Fruit fly (Drosophila melanogaster) whole organism, embryonic: ENCODE measurements around the gene Trf4-1.

Source experiments
- Abd-B ChIP-seq: fragments of 200-800 bp; sonication (Bioruptor generic); optimal IDR thresholded peaks from 2 replicates; lab custom pipeline; 2018; ENCODE audit warnings: missing biosample characterization, mild to moderate bottlenecking, missing genetic modification characterization, moderate library complexity
- Aef1 ChIP-seq: fragments of 200-800 bp; sonication (Bioruptor generic); IDR thresholded peaks from 3 replicates; pipeline ENCODE4 v1.3.6; 2022; ENCODE audit warnings: missing biosample characterization, missing genetic modification characterization
- Atf3 ChIP-seq: fragments of 200-800 bp; sonication (Bioruptor generic); optimal IDR thresholded peaks from 3 replicates; lab custom pipeline; 2016; ENCODE audit warnings: missing biosample characterization, missing genetic modification characterization
- BEAF-32 ChIP-seq: fragments of 200-800 bp; sonication (Bioruptor generic); optimal IDR thresholded peaks from 3 replicates; lab custom pipeline; 2017; ENCODE audit warnings: missing biosample characterization, missing genetic modification characterization, mild to moderate bottlenecking, moderate library complexity, missing genetic modification reagents
- CG1024 ChIP-seq: fragments of 200-800 bp; sonication (Bioruptor generic); IDR thresholded peaks from 2 replicates; pipeline ENCODE4 v1.3.6; 2022; ENCODE audit warnings: missing biosample characterization, missing genetic modification characterization
- CG10267 ChIP-seq: fragments of 200-800 bp; sonication (Bioruptor generic); optimal IDR thresholded peaks from 2 replicates; lab custom pipeline; 2018; ENCODE audit warnings: missing biosample characterization, mild to moderate bottlenecking, missing genetic modification characterization, moderate library complexity
- CG1529 ChIP-seq: fragments of 200-800 bp; sonication (Bioruptor generic); optimal IDR thresholded peaks from 3 replicates; lab custom pipeline; 2018; ENCODE audit warnings: missing biosample characterization, missing genetic modification characterization
- CG16863 ChIP-seq: fragments of 200-800 bp; sonication (Bioruptor generic); optimal IDR thresholded peaks from 3 replicates; lab custom pipeline; 2016; ENCODE audit warnings: missing biosample characterization, missing genetic modification characterization
- CG17802 ChIP-seq: fragments of 200-800 bp; sonication (Bioruptor generic); optimal IDR thresholded peaks from 2 replicates; lab custom pipeline; 2018; ENCODE audit warnings: missing biosample characterization, mild to moderate bottlenecking, missing genetic modification characterization, moderate library complexity
- CG17912 ChIP-seq: fragments of 200-800 bp; sonication (Bioruptor generic); optimal IDR thresholded peaks from 2 replicates; lab custom pipeline; 2018; ENCODE audit warnings: missing biosample characterization, mild to moderate bottlenecking, missing genetic modification characterization
- CG1792 ChIP-seq: fragments of 200-800 bp; sonication (Bioruptor generic); optimal IDR thresholded peaks from 2 replicates; lab custom pipeline; 2016; ENCODE audit warnings: missing biosample characterization, missing genetic modification characterization
- CG18599 ChIP-seq: fragments of 200-800 bp; sonication (Bioruptor generic); optimal IDR thresholded peaks from 3 replicates; lab custom pipeline; 2017; ENCODE audit warnings: missing biosample characterization, missing genetic modification characterization, mild to moderate bottlenecking, moderate library complexity, missing genetic modification reagents
- CG18619 ChIP-seq: fragments of 200-800 bp; sonication (Bioruptor generic); optimal IDR thresholded peaks from 3 replicates; lab custom pipeline; 2017; ENCODE audit warnings: missing biosample characterization, mild to moderate bottlenecking, missing genetic modification characterization
- CG2889 ChIP-seq: fragments of 200-800 bp; sonication (Bioruptor generic); IDR thresholded peaks from 3 replicates; pipeline ENCODE4 v1.3.6; 2022; ENCODE audit warnings: missing biosample characterization, missing genetic modification characterization
- CG4282 ChIP-seq: fragments of 200-800 bp; sonication (Bioruptor generic); optimal IDR thresholded peaks from 2 replicates; lab custom pipeline; 2016; ENCODE audit warnings: missing biosample characterization, missing genetic modification characterization
- CG5953 ChIP-seq: fragments of 200-800 bp; sonication (Bioruptor generic); IDR thresholded peaks from 2 replicates; pipeline ENCODE4 v1.3.6; 2022; ENCODE audit warnings: missing biosample characterization, missing genetic modification characterization
- CG8765 ChIP-seq: fragments of 200-800 bp; sonication (Bioruptor generic); IDR thresholded peaks from 2 replicates; pipeline ENCODE4 v1.3.6; 2022; ENCODE audit warnings: missing biosample characterization, missing genetic modification characterization
- CG9932 ChIP-seq: fragments of 200-800 bp; sonication (Bioruptor generic); IDR thresholded peaks from 2 replicates; pipeline ENCODE4 v1.3.6; 2022; ENCODE audit warnings: missing biosample characterization, missing genetic modification characterization
- Dll ChIP-seq: fragments of 200-800 bp; sonication (Bioruptor generic); IDR thresholded peaks from 4 replicates; pipeline ENCODE4 v1.3.6; 2022; ENCODE audit warnings: missing biosample characterization, missing genetic modification characterization; ENCODE audit not compliant: partially characterized antibody
- Doc2 ChIP-seq: fragments of 200-800 bp; sonication (Bioruptor generic); IDR thresholded peaks from 2 replicates; pipeline ENCODE4 v1.3.6; 2022; ENCODE audit warnings: missing biosample characterization, missing genetic modification characterization
- Doc3 ChIP-seq: fragments of 200-800 bp; sonication (Bioruptor generic); IDR thresholded peaks from 3 replicates; pipeline ENCODE4 v1.3.6; 2022; ENCODE audit warnings: missing biosample characterization, missing genetic modification characterization; ENCODE audit not compliant: partially characterized antibody
- H2.0 ChIP-seq: fragments of 200-800 bp; sonication (Bioruptor generic); IDR thresholded peaks from 2 replicates; pipeline ENCODE4 v1.3.6; 2022; ENCODE audit warnings: missing biosample characterization, missing genetic modification characterization
- Hmr ChIP-seq: fragments of 200-800 bp; sonication (Bioruptor generic); optimal IDR thresholded peaks from 3 replicates; lab custom pipeline; 2017; ENCODE audit warnings: mild to moderate bottlenecking, missing biosample characterization, missing genetic modification reagents, missing genetic modification characterization
- Hr39 ChIP-seq: fragments of >200 bp; optimal IDR thresholded peaks from 2 replicates; lab custom pipeline; 2017
- Lpt ChIP-seq: fragments of >200 bp; optimal IDR thresholded peaks from 2 replicates; lab custom pipeline; 2018; ENCODE audit warnings: missing biosample characterization, missing genetic modification characterization
- NK7.1 ChIP-seq: fragments of 200-800 bp; sonication (Bioruptor generic); optimal IDR thresholded peaks from 3 replicates; lab custom pipeline; 2016; ENCODE audit warnings: missing biosample characterization, missing genetic modification characterization
- Neu2 ChIP-seq: fragments of 200-800 bp; sonication (Bioruptor generic); optimal IDR thresholded peaks from 3 replicates; lab custom pipeline; 2016; ENCODE audit warnings: missing biosample characterization, missing genetic modification characterization, borderline replicate concordance
- Ptx1 ChIP-seq: fragments of 200-800 bp; sonication (Bioruptor generic); IDR thresholded peaks from 2 replicates; pipeline ENCODE4 v1.3.6; 2022; ENCODE audit warnings: missing biosample characterization, missing genetic modification characterization
- ash1 ChIP-seq: fragments of 200-800 bp; sonication (Bioruptor generic); optimal IDR thresholded peaks from 2 replicates; lab custom pipeline; 2018; ENCODE audit warnings: missing biosample characterization, mild to moderate bottlenecking, missing genetic modification characterization
- bowl ChIP-seq: fragments of 200-800 bp; sonication (Bioruptor generic); IDR thresholded peaks from 2 replicates; pipeline ENCODE4 v1.3.6; 2022; ENCODE audit warnings: missing biosample characterization, missing genetic modification characterization
- cato ChIP-seq: fragments of 200-800 bp; sonication (Bioruptor generic); optimal IDR thresholded peaks from 2 replicates; lab custom pipeline; 2016; ENCODE audit warnings: missing biosample characterization, missing genetic modification characterization, borderline replicate concordance
- cg ChIP-seq: fragments of 200-800 bp; sonication (Bioruptor generic); optimal IDR thresholded peaks from 3 replicates; lab custom pipeline; 2019; ENCODE audit warnings: missing biosample characterization, mild to moderate bottlenecking, missing genetic modification characterization, moderate library complexity
- chif ChIP-seq, 2 experiments: fragments of 200-800 bp; sonication (Bioruptor generic); optimal IDR thresholded peaks; 3 replicates each; lab custom pipeline; 2016; ENCODE audit warnings: missing biosample characterization in 2 of 2, missing genetic modification characterization in 2 of 2
- dimm ChIP-seq: fragments of 200-800 bp; sonication (Bioruptor generic); IDR thresholded peaks from 2 replicates; pipeline ENCODE4 v1.3.6; 2022; ENCODE audit warnings: missing biosample characterization, missing genetic modification characterization
- disco-r ChIP-seq: fragments of 200-800 bp; sonication (Bioruptor generic); optimal IDR thresholded peaks from 2 replicates; lab custom pipeline; 2016; ENCODE audit warnings: missing biosample characterization, missing genetic modification characterization
- dm ChIP-seq: fragments of 200-800 bp; sonication (Bioruptor generic); optimal IDR thresholded peaks from 3 replicates; lab custom pipeline; 2016; ENCODE audit warnings: missing biosample characterization, missing genetic modification characterization
- dmrt99B ChIP-seq: fragments of 200-800 bp; sonication (Bioruptor generic); optimal IDR thresholded peaks from 2 replicates; lab custom pipeline; 2018; ENCODE audit warnings: missing biosample characterization, mild to moderate bottlenecking, missing genetic modification characterization, moderate library complexity
- exex ChIP-seq: fragments of 200-800 bp; sonication (Bioruptor generic); optimal IDR thresholded peaks from 4 replicates; lab custom pipeline; 2018; ENCODE audit warnings: missing biosample characterization, mild to moderate bottlenecking, missing genetic modification characterization, moderate library complexity
- ftz-f1 ChIP-seq: fragments of 200-800 bp; sonication (Bioruptor generic); optimal IDR thresholded peaks from 2 replicates; lab custom pipeline; 2016; ENCODE audit warnings: missing biosample characterization, missing genetic modification characterization
- h ChIP-seq: fragments of >200 bp; optimal IDR thresholded peaks from 2 replicates; lab custom pipeline; 2017
- insv ChIP-seq, 2 experiments: fragments of 200-800 bp; sonication (Bioruptor generic); optimal IDR thresholded peaks; 3 replicates each; lab custom pipeline; 2016 to 2018; ENCODE audit warnings: missing biosample characterization in 2 of 2, missing genetic modification characterization in 2 of 2
- rib ChIP-seq: fragments of 200-800 bp; sonication (Bioruptor generic); IDR thresholded peaks from 2 replicates; pipeline ENCODE4 v1.3.6; 2022; ENCODE audit warnings: missing biosample characterization, missing genetic modification characterization
- schlank ChIP-seq: fragments of 200-800 bp; sonication (Bioruptor generic); optimal IDR thresholded peaks from 2 replicates; lab custom pipeline; 2018; ENCODE audit warnings: missing biosample characterization, mild to moderate bottlenecking, missing genetic modification characterization
- sqz ChIP-seq: fragments of 200-800 bp; sonication (Bioruptor generic); optimal IDR thresholded peaks from 3 replicates; lab custom pipeline; 2018; ENCODE audit warnings: missing biosample characterization, mild to moderate bottlenecking, missing genetic modification characterization
- tna ChIP-seq: fragments of 200-800 bp; sonication (Bioruptor generic); IDR thresholded peaks from 2 replicates; pipeline ENCODE4 v1.3.6; 2022; ENCODE audit warnings: missing biosample characterization, missing genetic modification characterization; ENCODE audit not compliant: partially characterized antibody
- ttk ChIP-seq: fragments of 200-800 bp; sonication (Bioruptor generic); IDR thresholded peaks from 2 replicates; pipeline ENCODE4 v2.1.2; 2022; ENCODE audit warnings: missing biosample characterization, missing genetic modification characterization
- vnd ChIP-seq: fragments of 200-800 bp; sonication (Bioruptor generic); IDR thresholded peaks from 3 replicates; pipeline ENCODE4 v1.3.6; 2022; ENCODE audit warnings: missing biosample characterization, missing genetic modification characterization; ENCODE audit not compliant: partially characterized antibody
- yki ChIP-seq: fragments of >200 bp; optimal IDR thresholded peaks from 3 replicates; lab custom pipeline; 2018
- zf30C ChIP-seq: fragments of 200-800 bp; sonication (Bioruptor generic); optimal IDR thresholded peaks from 3 replicates; lab custom pipeline; 2018; ENCODE audit warnings: missing biosample characterization, mild to moderate bottlenecking, missing genetic modification characterization

Trf4-1 gene

dm6 chrX:8561404-8562397 lies 1.6 kb downstream of the Trf4-1 start (continued):
- TF ChIP-seq zf30C (GFP tag; lab: Kevin White, UChicago) (no peak), Atf3 (GFP tag; lab: Kevin White, UChicago) (no peak), CG1024 (GFP tag; lab: Robert Waterston, UW) (no peak), ftz-f1 (peak; percentile 39), vnd (GFP tag; lab: Robert Waterston, UW) (0 out of 3 replicates have a peak, but pooled peaks have one; percentile 45), Dll (peak; percentile 46; the same call in 2 of the 4 replicates), chif (GFP tag; optimal IDR thresholded peaks at IDR 0.05; lab: Kevin White, UChicago) (peak; percentile 35 to 38), BEAF-32 (GFP tag; lab: Kevin White, UChicago) (peak; percentile 58), dimm (GFP tag; lab: Robert Waterston, UW) (no peak), insv (GFP tag; optimal IDR thresholded peaks at IDR 0.05; lab: Kevin White, UChicago) (peak in 1 of 2 experiments; percentile 26), CG2889 (no peak), disco-r (GFP tag; lab: Kevin White, UChicago) (peak; percentile 10), Neu2 (no peak), CG1792 (GFP tag; lab: Kevin White, UChicago) (no peak), rib (peak; percentile 24), CG4282 (GFP tag; lab: Kevin White, UChicago) (peak; percentile 11), Hr39 (lab: Kevin White, UChicago) (no peak), ash1 (no peak), sqz (GFP tag; lab: Kevin White, UChicago) (peak; percentile 24), Abd-B (GFP tag; lab: Kevin White, UChicago) (peak; percentile 28), CG18619 (GFP tag; lab: Kevin White, UChicago) (peak; percentile 7), dm (peak; percentile 36), ttk (GFP tag; lab: Robert Waterston, UW) (no peak), CG9932 (GFP tag; lab: Robert Waterston, UW) (peak; percentile 46), CG17802 (no peak), CG18599 (GFP tag; lab: Kevin White, UChicago) (peak; percentile 70), yki (lab: Kevin White, UChicago) (no peak), CG17912 (no peak), NK7.1 (GFP tag; lab: Kevin White, UChicago) (no peak), CG10267 (tag; lab: Kevin White, UChicago) (peak; percentile 92), tna (GFP tag; lab: Robert Waterston, UW) (0 out of 2 replicates have a peak, but pooled peaks have one; percentile 32), CG16863 (GFP tag; lab: Kevin White, UChicago) (no peak), Lpt (GFP tag; lab: Kevin White, UChicago) (no peak), Aef1 (GFP tag; lab: Robert Waterston, UW) (no peak), CG5953 (GFP tag; lab: Robert Waterston, UW) (no peak), Doc2 (GFP tag; lab: Robert Waterston, UW) (no peak), bowl (GFP tag; lab: Robert Waterston, UW) (no peak), cg (GFP tag; lab: Kevin White, UChicago) (peak; percentile 89), CG8765 (no peak), CG1529 (GFP tag; lab: Kevin White, UChicago) (no peak), H2.0 (GFP tag; lab: Robert Waterston, UW) (no peak), Doc3 (GFP tag; lab: Robert Waterston, UW) (peak; percentile 29; the same call in 1 of the 3 replicates), dmrt99B (no peak), Ptx1 (GFP tag; lab: Robert Waterston, UW) (0 out of 2 replicates have a peak, but pooled peaks have one; percentile 23), exex (tag; lab: Kevin White, UChicago) (peak; percentile 51), schlank (no peak), h (no peak), cato (no peak), Hmr (GFP tag; lab: Kevin White, UChicago) (peak; percentile 44)
